Fruit fly (Drosophila melanogaster): ENCODE results near the gene Aos1.
A peak's percentile ranks its signal among the peaks of the same experiment; 100 is the strongest.

Aos1 gene

dm6 chr3R:12442601-12443533 is 9.2 kb upstream of the Aos1 start (continued):
- peak; percentile 49 for TF ChIP-seq CG9817 (tag; optimal IDR thresholded peaks at IDR 0.05)
- TF ChIP-seq CG9727 (GFP tag; optimal IDR thresholded peaks at IDR 0.05): peak; percentile 44
- no peak for TF ChIP-seq CG10267 (tag; optimal IDR thresholded peaks at IDR 0.05)
- no peak for TF ChIP-seq gro (GFP tag; optimal IDR thresholded peaks at IDR 0.05)
- no peak for TF ChIP-seq CG1792 (GFP tag; optimal IDR thresholded peaks at IDR 0.05)
- TF ChIP-seq CG32532 (GFP tag; IDR thresholded peaks at IDR 0.05): peak; percentile 45
- TF ChIP-seq dimm (GFP tag; IDR thresholded peaks at IDR 0.05): no peak
- TF ChIP-seq pho (GFP tag; optimal IDR thresholded peaks at IDR 0.05): no peak
- TF ChIP-seq CG6683 (GFP tag; optimal IDR thresholded peaks at IDR 0.05): no peak
- no peak for TF ChIP-seq CG1602 (GFP tag; optimal IDR thresholded peaks at IDR 0.05)
- TF ChIP-seq CrebB (tag; optimal IDR thresholded peaks at IDR 0.05): no peak
- TF ChIP-seq C15 (GFP tag; IDR thresholded peaks at IDR 0.05): no peak
- TF ChIP-seq CG1647 (GFP tag; optimal IDR thresholded peaks at IDR 0.05): no peak
- TF ChIP-seq tin (GFP tag; optimal IDR thresholded peaks at IDR 0.05): no peak
- peak in 1 of 2 experiments; percentile 21 for TF ChIP-seq Hr78 (GFP tag; optimal IDR thresholded peaks at IDR 0.05)
- peak; percentile 23 for TF ChIP-seq CG2712 (tag; optimal IDR thresholded peaks at IDR 0.05)
- TF ChIP-seq CG7556 (GFP tag; optimal IDR thresholded peaks at IDR 0.05): peak; percentile 37
- TF ChIP-seq dmrt99B (tag; optimal IDR thresholded peaks at IDR 0.05): peak; percentile 39
- no peak for TF ChIP-seq Dref (GFP tag; IDR thresholded peaks at IDR 0.05)
- no peak for TF ChIP-seq CG15696 (tag; optimal IDR thresholded peaks at IDR 0.05)
- peak; percentile 24 for TF ChIP-seq CG1832 (GFP tag; optimal IDR thresholded peaks at IDR 0.05)
- TF ChIP-seq lola (GFP tag; optimal IDR thresholded peaks at IDR 0.05): no peak
- no peak for TF ChIP-seq CG8089 (GFP tag; optimal IDR thresholded peaks at IDR 0.05)
- TF ChIP-seq en (GFP tag; optimal IDR thresholded peaks at IDR 0.05): no peak
- no peak for TF ChIP-seq CG8359 (GFP tag; optimal IDR thresholded peaks at IDR 0.05; ENCODE audit: borderline replicate concordance)
- no peak for TF ChIP-seq ttk (GFP tag; IDR thresholded peaks at IDR 0.05)
- peak; percentile 34 for TF ChIP-seq CG13894 (tag; optimal IDR thresholded peaks at IDR 0.05)
- 0 out of 3 replicates have a peak, but pooled peaks have one; percentile 7 for TF ChIP-seq CG17361 (GFP tag; IDR thresholded peaks at IDR 0.05)
- TF ChIP-seq CG32767 (GFP tag; IDR thresholded peaks at IDR 0.05): no peak
- TF ChIP-seq CG30403 (GFP tag; optimal IDR thresholded peaks at IDR 0.05): peak; percentile 54
- TF ChIP-seq CG16815 (GFP tag; optimal IDR thresholded peaks at IDR 0.05): peak; percentile 15
- TF ChIP-seq Usf (GFP tag; optimal IDR thresholded peaks at IDR 0.05): peak; percentile 33
- no peak for TF ChIP-seq ranshi (GFP tag; IDR thresholded peaks at IDR 0.05)
- peak; percentile 76 for TF ChIP-seq CG10321 (GFP tag; IDR thresholded peaks at IDR 0.05)
- peak; percentile 64 for TF ChIP-seq ftz-f1 (GFP tag; optimal IDR thresholded peaks at IDR 0.05)
- TF ChIP-seq Dbx (GFP tag; IDR thresholded peaks at IDR 0.05): peak; percentile 24; the same call in 1 of the 3 replicates
- peak; percentile 23 for TF ChIP-seq NfI (GFP tag; optimal IDR thresholded peaks at IDR 0.05)
- TF ChIP-seq HLH54F (GFP tag; optimal IDR thresholded peaks at IDR 0.05): no peak
- TF ChIP-seq amos (GFP tag; IDR thresholded peaks at IDR 0.05; ENCODE audit: partially characterized antibody): no peak
- TF ChIP-seq CG11085 (GFP tag; IDR thresholded peaks at IDR 0.05): no peak
- TF ChIP-seq zfh2 (GFP tag; optimal IDR thresholded peaks at IDR 0.05): peak; percentile 21
- peak; percentile 36 for TF ChIP-seq CG12769 (tag; optimal IDR thresholded peaks at IDR 0.05)
- TF ChIP-seq CG3281 (GFP tag; optimal IDR thresholded peaks at IDR 0.05): peak; percentile 61
- TF ChIP-seq CG14860 (GFP tag; IDR thresholded peaks at IDR 0.05; ENCODE audit: partially characterized antibody): no peak
- TF ChIP-seq chn (GFP tag; optimal IDR thresholded peaks at IDR 0.05): no peak
- TF ChIP-seq CG18599 (GFP tag; optimal IDR thresholded peaks at IDR 0.05): peak; percentile 67
- TF ChIP-seq Mes4 (GFP tag; optimal IDR thresholded peaks at IDR 0.05): no peak
- peak; percentile 47 for TF ChIP-seq lab (GFP tag; optimal IDR thresholded peaks at IDR 0.05)
